Fruit fly (Drosophila melanogaster) whole organism, pupa: ENCODE data around the gene CG10031.

ENCODE experiments used
- CG9948 ChIP-seq: fragments of 200-800 bp; sonication (Bioruptor generic); optimal IDR thresholded peaks from 2 replicates; lab custom pipeline; 2018; ENCODE audit warnings: missing biosample characterization, mild to moderate bottlenecking, missing genetic modification characterization, moderate library complexity
- EcR ChIP-seq: fragments of 200-800 bp; sonication (Bioruptor generic); optimal IDR thresholded peaks from 3 replicates; lab custom pipeline; 2019; ENCODE audit warnings: missing biosample characterization, missing genetic modification characterization, mild to moderate bottlenecking, moderate library complexity, missing genetic modification reagents

DNA sequence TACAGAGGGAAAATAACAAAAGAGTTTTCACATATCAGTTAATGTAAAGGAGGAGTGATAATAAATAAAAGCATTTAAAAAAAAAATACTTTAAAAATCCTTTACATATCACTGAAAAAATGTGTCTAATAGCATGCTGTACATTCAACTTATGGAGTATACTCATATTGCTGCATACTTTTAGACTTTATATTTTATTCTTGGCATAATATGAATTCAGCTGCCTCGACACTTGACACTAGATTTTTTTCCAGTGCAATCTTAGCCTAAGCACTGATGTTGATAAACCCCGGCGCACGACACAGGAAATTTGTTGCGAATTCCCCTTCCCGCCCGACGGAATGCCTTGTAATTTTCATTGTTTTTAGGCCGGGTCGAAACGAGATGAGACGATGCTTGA is 41.6 kb upstream of the CG10031 start:
- TF ChIP-seq EcR (GFP tag; lab: Kevin White, UChicago) = no peak
- TF ChIP-seq CG9948 = no peak
